Fruit fly (Drosophila melanogaster): ENCODE measurements around the gene alpha4GT1.

Gene alpha4GT1

dm6 chr2L:2976829-2977228 is 46.1 kb downstream of the alpha4GT1 start, which contains the start of the genes CG9641 and CG3165 (continued):
- TF ChIP-seq Antp (GFP tag; optimal IDR thresholded peaks at IDR 0.05) (peak; percentile 92), CG8290 (GFP tag; optimal IDR thresholded peaks at IDR 0.05) (peak; percentile 84), CG8290 (tag; optimal IDR thresholded peaks at IDR 0.05) (peak in 1 of 2 experiments; percentile 77), CG11247 (GFP tag; IDR thresholded peaks at IDR 0.05) (peak; percentile 80), CG7928 (GFP tag; optimal IDR thresholded peaks at IDR 0.05) (peak; percentile 39), trh (GFP tag; optimal IDR thresholded peaks at IDR 0.05) (peak; percentile 53), mam (GFP tag; optimal IDR thresholded peaks at IDR 0.05) (peak; percentile 94), Dfd (GFP tag; optimal IDR thresholded peaks at IDR 0.05) (no peak), CG9437 (GFP tag; optimal IDR thresholded peaks at IDR 0.05) (peak; percentile 69), CG8281 (tag; optimal IDR thresholded peaks at IDR 0.05) (no peak), bowl (GFP tag; IDR thresholded peaks at IDR 0.05) (no peak), CG11504 (tag; optimal IDR thresholded peaks at IDR 0.05) (no peak), CG9817 (tag; optimal IDR thresholded peaks at IDR 0.05) (peak; percentile 83), ara (GFP tag; IDR thresholded peaks at IDR 0.05) (peak; percentile 76), CG1529 (GFP tag; optimal IDR thresholded peaks at IDR 0.05) (no peak), ato (GFP tag; IDR thresholded peaks at IDR 0.05; ENCODE audit: partially characterized antibody) (peak; percentile 78), Doc2 (GFP tag; IDR thresholded peaks at IDR 0.05) (no peak), Dad (GFP tag; optimal IDR thresholded peaks at IDR 0.05) (peak; percentile 90), Ets65A (GFP tag) (peak; percentile 98), Hr39 (optimal IDR thresholded peaks at IDR 0.05) (no peak), ci (GFP tag; IDR thresholded peaks at IDR 0.05) (peak; percentile 80), CG9609 (GFP tag; optimal IDR thresholded peaks at IDR 0.05) (peak; percentile 87), CG14860 (GFP tag; IDR thresholded peaks at IDR 0.05; ENCODE audit: partially characterized antibody) (peak; percentile 95), ap (GFP tag; IDR thresholded peaks at IDR 0.05) (peak; percentile 45; the same call in 1 of the 2 replicates), klu (GFP tag; IDR thresholded peaks at IDR 0.05) (peak; percentile 76; the same call in 1 of the 2 replicates), gce (GFP tag; IDR thresholded peaks at IDR 0.05) (peak; percentile 52; the same call in 1 of the 3 replicates), vvl (GFP tag; IDR thresholded peaks at IDR 0.05) (peak; percentile 81), Doc3 (GFP tag; IDR thresholded peaks at IDR 0.05; ENCODE audit: partially characterized antibody) (peak; percentile 98), Bteb2 (GFP tag; optimal IDR thresholded peaks at IDR 0.05) (peak; percentile 85), sens-2 (GFP tag; IDR thresholded peaks at IDR 0.05) (0 out of 2 replicates have a peak, but pooled peaks have one; percentile 37), en (GFP tag; optimal IDR thresholded peaks at IDR 0.05) (peak; percentile 59), ems (GFP tag; optimal IDR thresholded peaks at IDR 0.05) (peak; percentile 90), H2.0 (GFP tag; IDR thresholded peaks at IDR 0.05) (peak; percentile 76), Sry-δ (GFP tag; optimal IDR thresholded peaks at IDR 0.05) (peak; percentile 98), run (tag; optimal IDR thresholded peaks at IDR 0.05) (peak; percentile 20), Tbp (GFP tag; optimal IDR thresholded peaks at IDR 0.05) (no peak), bbx (GFP tag; IDR thresholded peaks at IDR 0.05; ENCODE audit: partially characterized antibody) (peak; percentile 89), CG8944 (GFP tag; optimal IDR thresholded peaks at IDR 0.05) (peak; percentile 91), Poxn (GFP tag; IDR thresholded peaks at IDR 0.05) (peak; percentile 42; the same call in 1 of the 2 replicates), ATbp (GFP tag; optimal IDR thresholded peaks at IDR 0.05) (no peak), gcm2 (GFP tag; optimal IDR thresholded peaks at IDR 0.05) (peak; percentile 76), psq (GFP tag; optimal IDR thresholded peaks at IDR 0.05) (peak; percentile 40), Hr51 (GFP tag; optimal IDR thresholded peaks at IDR 0.05) (peak in 1 of 2 experiments; percentile 84), cas (GFP tag; IDR thresholded peaks at IDR 0.05) (peak; percentile 63), CG10565 (GFP tag; optimal IDR thresholded peaks at IDR 0.05) (peak; percentile 70), CG17359 (tag; optimal IDR thresholded peaks at IDR 0.05) (peak; percentile 72), amos (GFP tag; IDR thresholded peaks at IDR 0.05; ENCODE audit: partially characterized antibody) (peak; percentile 88), CG12769 (tag; optimal IDR thresholded peaks at IDR 0.05) (no peak), CG6765 (GFP tag; optimal IDR thresholded peaks at IDR 0.05) (peak; percentile 47), Rfx (GFP tag; IDR thresholded peaks at IDR 0.05) (peak; percentile 84), nerfin-2 (GFP tag; IDR thresholded peaks at IDR 0.05; ENCODE audit: partially characterized antibody) (peak; percentile 88), CG5245 (GFP tag; optimal IDR thresholded peaks at IDR 0.05) (peak; percentile 87)

Data from whole organism, embryonic.